Worm (Caenorhabditis elegans): ENCODE data around the gene cysl-1.

cysl-1 gene

ce11 chrX:9938091-9938490 lies 16.2 kb downstream of the cysl-1 start:
- TF ChIP-seq elt-3 (tag; optimal IDR thresholded peaks at IDR 0.05) (no peak), fos-1 (tag; optimal IDR thresholded peaks at IDR 0.05) (no peak), nhr-23 (tag; optimal IDR thresholded peaks at IDR 0.05) (peak; percentile 34), nhr-28 (tag; optimal IDR thresholded peaks at IDR 0.05) (no peak), nhr-76 (tag; optimal IDR thresholded peaks at IDR 0.05) (no peak), unc-62 (GFP tag; optimal IDR thresholded peaks at IDR 0.05) (no peak), ceh-16 (tag; optimal IDR thresholded peaks at IDR 0.05) (no peak), nhr-25 (tag; optimal IDR thresholded peaks at IDR 0.05) (peak; percentile 73), egl-5 (tag; optimal IDR thresholded peaks at IDR 0.05) (peak; percentile 45), nhr-43 (tag; optimal IDR thresholded peaks at IDR 0.05; ENCODE audit: poor library complexity, severe bottlenecking) (peak; percentile 20), aly-2 (tag; optimal IDR thresholded peaks at IDR 0.05) (no peak)

DNA sequence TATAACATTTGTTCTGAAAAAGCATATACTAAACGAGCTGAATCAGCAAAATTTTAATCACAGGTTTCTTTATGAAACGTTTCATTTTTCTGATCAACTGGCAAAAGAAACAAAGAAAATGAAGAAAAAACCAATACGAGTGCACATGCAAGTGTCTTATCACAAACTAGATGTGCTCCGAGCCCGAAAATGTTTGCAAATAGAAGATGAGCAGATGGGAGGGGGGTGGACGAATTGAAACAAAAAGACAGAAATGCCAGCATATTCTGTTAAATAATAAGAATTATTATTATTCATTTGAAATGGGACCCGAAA lies 20.4 kb downstream of the cysl-1 start:
- TF ChIP-seq mdl-1 (tag; optimal IDR thresholded peaks at IDR 0.05) (no peak), hmg-11 (tag; optimal IDR thresholded peaks at IDR 0.05) (no peak), lsy-12 (tag; optimal IDR thresholded peaks at IDR 0.05) (no peak), jun-1 (tag; optimal IDR thresholded peaks at IDR 0.05) (no peak), tbx-2 (tag; optimal IDR thresholded peaks at IDR 0.05) (no peak), elt-2 (tag; optimal IDR thresholded peaks at IDR 0.05) (peak; percentile 67), zag-1 (tag; optimal IDR thresholded peaks at IDR 0.05) (no peak), R02D3.7 (tag; optimal IDR thresholded peaks at IDR 0.05) (no peak), nhr-25 (tag; optimal IDR thresholded peaks at IDR 0.05) (no peak), unc-39 (tag; optimal IDR thresholded peaks at IDR 0.05) (no peak), skn-1 (tag; optimal IDR thresholded peaks at IDR 0.05) (no peak), elt-3 (tag; optimal IDR thresholded peaks at IDR 0.05) (no peak), ceh-9 (tag; optimal IDR thresholded peaks at IDR 0.05) (no peak), nhr-67 (tag; optimal IDR thresholded peaks at IDR 0.05) (no peak), pqm-1 (tag; optimal IDR thresholded peaks at IDR 0.05) (peak; percentile 52), fkh-10 (GFP tag; optimal IDR thresholded peaks at IDR 0.05) (no peak), lin-39 (tag; optimal IDR thresholded peaks at IDR 0.05) (no peak), unc-62 (GFP tag; optimal IDR thresholded peaks at IDR 0.05) (no peak), egl-27 (tag; optimal IDR thresholded peaks at IDR 0.05) (no peak), nhr-77 (tag; optimal IDR thresholded peaks at IDR 0.05) (no peak), pha-4 (tag; optimal IDR thresholded peaks at IDR 0.05) (peak; percentile 23), nhr-11 (tag; optimal IDR thresholded peaks at IDR 0.05) (no peak), nhr-28 (tag; optimal IDR thresholded peaks at IDR 0.05) (no peak), aly-2 (tag; optimal IDR thresholded peaks at IDR 0.05) (no peak)

DNA sequence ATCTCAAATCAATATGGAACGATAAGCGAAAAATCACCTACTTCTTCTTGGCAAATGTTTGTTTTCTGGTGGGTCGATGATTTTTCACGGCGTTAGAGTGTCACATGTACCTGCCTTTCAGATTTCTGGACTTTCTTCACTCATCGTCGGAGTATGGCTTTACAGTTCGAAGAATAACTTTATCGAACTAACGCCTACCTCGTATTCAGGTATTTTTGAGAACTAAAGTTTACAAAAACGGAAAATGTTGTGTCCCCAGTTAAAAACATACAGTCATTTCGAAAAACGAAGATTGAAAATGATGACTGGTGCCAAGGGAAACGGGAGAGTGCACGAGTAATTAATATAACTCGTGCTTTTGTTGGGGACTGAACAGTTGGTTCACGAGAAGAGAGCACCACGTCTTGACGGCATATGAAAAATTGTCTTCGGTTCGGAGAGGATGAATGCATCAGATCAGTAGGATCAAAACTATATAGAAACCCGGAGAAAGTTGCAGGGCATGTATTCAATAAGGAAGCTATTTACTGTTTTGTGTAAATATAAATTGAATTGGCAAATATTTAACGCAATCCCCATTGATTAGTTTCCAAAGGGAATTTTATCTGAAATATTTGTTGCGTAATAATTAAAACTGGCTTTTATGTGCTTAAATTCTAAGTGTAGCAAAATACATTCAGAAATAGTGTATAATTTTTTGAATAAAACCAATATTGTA lies 20.9 kb downstream of the cysl-1 start:
- no peak for TF ChIP-seq nhr-76 (tag; optimal IDR thresholded peaks at IDR 0.05)
- TF ChIP-seq ama-1 (optimal IDR thresholded peaks at IDR 0.05), result peak; percentile 33
- no peak for TF ChIP-seq pqm-1 (tag; optimal IDR thresholded peaks at IDR 0.05)
- no peak for TF ChIP-seq ceh-28 (tag; optimal IDR thresholded peaks at IDR 0.05)

ce11 chrX:9932226-9932773 lies 22.0 kb downstream of the cysl-1 start, which contains the start of gene tsp-21:
Gene tsp-21, plus strand, starts transcription at chrX:9932371.
- TF ChIP-seq lsy-12 (tag; optimal IDR thresholded peaks at IDR 0.05), result peak; percentile 64
- peak; percentile 72 for TF ChIP-seq nhr-43 (tag; optimal IDR thresholded peaks at IDR 0.05; ENCODE audit: poor library complexity, severe bottlenecking)
- peak; percentile 84 for TF ChIP-seq egl-27 (tag; optimal IDR thresholded peaks at IDR 0.05)
- TF ChIP-seq nhr-28 (tag; optimal IDR thresholded peaks at IDR 0.05), result no peak
- TF ChIP-seq mdl-1 (tag; optimal IDR thresholded peaks at IDR 0.05), result no peak
- TF ChIP-seq nhr-23 (tag; optimal IDR thresholded peaks at IDR 0.05), result peak; percentile 85
- peak; percentile 50 for TF ChIP-seq lin-15B (tag; optimal IDR thresholded peaks at IDR 0.05)
- TF ChIP-seq lin-39 (tag; optimal IDR thresholded peaks at IDR 0.05), result peak; percentile 84
- peak; percentile 55 for TF ChIP-seq ceh-28 (tag; optimal IDR thresholded peaks at IDR 0.05)
- TF ChIP-seq eor-1 (tag; optimal IDR thresholded peaks at IDR 0.05), result no peak
- TF ChIP-seq ztf-4 (tag; optimal IDR thresholded peaks at IDR 0.05), result no peak
- no peak for TF ChIP-seq nhr-67 (tag; optimal IDR thresholded peaks at IDR 0.05)
- TF ChIP-seq jun-1 (tag; optimal IDR thresholded peaks at IDR 0.05), result peak; percentile 72
- TF ChIP-seq nhr-76 (tag; optimal IDR thresholded peaks at IDR 0.05), result no peak
- peak; percentile 39 for TF ChIP-seq egl-5 (tag; optimal IDR thresholded peaks at IDR 0.05)
- TF ChIP-seq pha-4 (tag; optimal IDR thresholded peaks at IDR 0.05), result peak; percentile 94
- TF ChIP-seq tbx-2 (tag; optimal IDR thresholded peaks at IDR 0.05), result peak; percentile 15
- peak; percentile 61 for TF ChIP-seq snpc-4 (tag; optimal IDR thresholded peaks at IDR 0.05)
- TF ChIP-seq ceh-82 (tag; optimal IDR thresholded peaks at IDR 0.05), result no peak
- peak; percentile 59 for TF ChIP-seq fos-1 (tag; optimal IDR thresholded peaks at IDR 0.05)
- no peak for TF ChIP-seq nhr-237 (tag; optimal IDR thresholded peaks at IDR 0.05)
- TF ChIP-seq elt-1 (tag; optimal IDR thresholded peaks at IDR 0.05), result peak; percentile 41
- TF ChIP-seq skn-1 (tag; optimal IDR thresholded peaks at IDR 0.05), result peak; percentile 66
- TF ChIP-seq pqm-1 (tag; optimal IDR thresholded peaks at IDR 0.05), result peak; percentile 85
- peak; percentile 80 for TF ChIP-seq elt-2 (tag; optimal IDR thresholded peaks at IDR 0.05)
- peak; percentile 84 for TF ChIP-seq nfya-1 (tag; optimal IDR thresholded peaks at IDR 0.05; ENCODE audit: insufficient read depth)
- TF ChIP-seq nhr-12 (tag; optimal IDR thresholded peaks at IDR 0.05), result no peak
- TF ChIP-seq sea-2 (GFP tag; optimal IDR thresholded peaks at IDR 0.05), result peak; percentile 33
- peak; percentile 24 for TF ChIP-seq unc-62 (GFP tag; optimal IDR thresholded peaks at IDR 0.05)
- no peak for TF ChIP-seq fkh-10 (GFP tag; optimal IDR thresholded peaks at IDR 0.05)
- peak; percentile 97 for TF ChIP-seq nhr-25 (tag; optimal IDR thresholded peaks at IDR 0.05)
- TF ChIP-seq hmg-11 (tag; optimal IDR thresholded peaks at IDR 0.05), result peak; percentile 84
- TF ChIP-seq aly-2 (tag; optimal IDR thresholded peaks at IDR 0.05), result no peak
- peak; percentile 50 for TF ChIP-seq ama-1 (optimal IDR thresholded peaks at IDR 0.05)
